Fruit fly (Drosophila melanogaster) whole organism, embryonic: Measurements from ENCODE around the gene CG43251.
A peak's percentile ranks its signal among the peaks of the same experiment; 100 is the strongest.

Experiments
- Adf1 ChIP-seq: fragments of 200-800 bp; sonication (Bioruptor generic); IDR thresholded peaks from 2 replicates; pipeline ENCODE4 v1.3.6; 2022; ENCODE audit warnings: missing biosample characterization, missing genetic modification characterization
- B-H2 ChIP-seq: fragments of 200-800 bp; sonication (Bioruptor generic); optimal IDR thresholded peaks from 2 replicates; lab custom pipeline; 2018; ENCODE audit warnings: missing biosample characterization, mild to moderate bottlenecking, missing genetic modification characterization
- CG10274 ChIP-seq: fragments of 200-800 bp; sonication (Bioruptor generic); optimal IDR thresholded peaks from 3 replicates; lab custom pipeline; 2017; ENCODE audit warnings: missing biosample characterization, mild to moderate bottlenecking, missing genetic modification characterization
- CG10565 ChIP-seq: fragments of 200-800 bp; sonication (Bioruptor generic); optimal IDR thresholded peaks from 3 replicates; lab custom pipeline; 2016; ENCODE audit warnings: missing biosample characterization, mild to moderate bottlenecking, missing genetic modification characterization
- CG11093 ChIP-seq: fragments of 200-800 bp; sonication (Bioruptor generic); IDR thresholded peaks from 3 replicates; pipeline ENCODE4 v1.3.6; 2022; ENCODE audit warnings: missing biosample characterization, missing genetic modification characterization
- CG14710 ChIP-seq: fragments of 200-800 bp; sonication (Bioruptor generic); optimal IDR thresholded peaks from 3 replicates; lab custom pipeline; 2019; ENCODE audit warnings: missing biosample characterization, mild to moderate bottlenecking, missing genetic modification characterization, moderate library complexity
- CG15479 ChIP-seq: fragments of 200-800 bp; sonication (Bioruptor generic); optimal IDR thresholded peaks from 3 replicates; lab custom pipeline; 2019; ENCODE audit warnings: missing biosample characterization, mild to moderate bottlenecking, missing genetic modification characterization, moderate library complexity
- CG15696 ChIP-seq: fragments of 200-800 bp; sonication (Bioruptor generic); optimal IDR thresholded peaks from 2 replicates; lab custom pipeline; 2019; ENCODE audit warnings: missing biosample characterization, mild to moderate bottlenecking, missing genetic modification characterization, moderate library complexity
- CG16779 ChIP-seq: fragments of 200-800 bp; sonication (Bioruptor generic); IDR thresholded peaks from 2 replicates; pipeline ENCODE4 v1.3.6; 2022; ENCODE audit warnings: missing biosample characterization, missing genetic modification characterization
- CG17568 ChIP-seq: fragments of 200-800 bp; sonication (Bioruptor generic); optimal IDR thresholded peaks from 2 replicates; lab custom pipeline; 2018; ENCODE audit warnings: missing biosample characterization, mild to moderate bottlenecking, missing genetic modification characterization, moderate library complexity
- CG32532 ChIP-seq: fragments of 200-800 bp; sonication (Bioruptor generic); IDR thresholded peaks from 2 replicates; pipeline ENCODE4 v1.3.6; 2022; ENCODE audit warnings: missing biosample characterization, missing genetic modification characterization
- CG4360 ChIP-seq: fragments of 200-800 bp; sonication (Bioruptor generic); IDR thresholded peaks from 2 replicates; pipeline ENCODE4 v1.3.6; 2022; ENCODE audit warnings: missing biosample characterization, missing genetic modification characterization
- CG4617 ChIP-seq: fragments of 200-800 bp; sonication (Bioruptor generic); optimal IDR thresholded peaks from 3 replicates; lab custom pipeline; 2016; ENCODE audit warnings: missing biosample characterization, missing genetic modification characterization, borderline replicate concordance
- CG4707 ChIP-seq: fragments of 200-800 bp; sonication (Bioruptor generic); optimal IDR thresholded peaks from 2 replicates; lab custom pipeline; 2018; ENCODE audit warnings: missing biosample characterization, mild to moderate bottlenecking, missing genetic modification characterization, moderate library complexity
- CG4730 ChIP-seq: fragments of 200-800 bp; sonication (Bioruptor generic); IDR thresholded peaks from 2 replicates; pipeline ENCODE4 v1.3.6; 2022; ENCODE audit warnings: missing biosample characterization, missing genetic modification characterization
- CG4820 ChIP-seq: fragments of 200-800 bp; sonication (Bioruptor generic); optimal IDR thresholded peaks from 3 replicates; lab custom pipeline; 2016; ENCODE audit warnings: missing biosample characterization, missing genetic modification characterization
- CG6791 ChIP-seq: fragments of 200-800 bp; sonication (Bioruptor generic); IDR thresholded peaks from 3 replicates; pipeline ENCODE4 v1.3.6; 2022; ENCODE audit warnings: missing biosample characterization, missing genetic modification characterization; ENCODE audit not compliant: partially characterized antibody
- CG9727 ChIP-seq: fragments of 200-800 bp; sonication (Bioruptor generic); optimal IDR thresholded peaks from 3 replicates; lab custom pipeline; 2017; ENCODE audit warnings: missing biosample characterization, mild to moderate bottlenecking, missing genetic modification characterization
- CHES-1-like ChIP-seq: fragments of 200-800 bp; sonication (Bioruptor generic); optimal IDR thresholded peaks from 2 replicates; lab custom pipeline; 2016; ENCODE audit warnings: missing biosample characterization, missing genetic modification characterization
- Chrac-16 ChIP-seq: fragments of 200-800 bp; sonication (Bioruptor generic); optimal IDR thresholded peaks from 3 replicates; lab custom pipeline; 2016; ENCODE audit warnings: missing biosample characterization, missing genetic modification characterization
- Dad ChIP-seq: fragments of 200-800 bp; sonication (Bioruptor generic); optimal IDR thresholded peaks from 3 replicates; lab custom pipeline; 2016; ENCODE audit warnings: missing biosample characterization, missing genetic modification characterization
- Dip3 ChIP-seq: fragments of 200-800 bp; sonication (Bioruptor generic); optimal IDR thresholded peaks from 3 replicates; lab custom pipeline; 2016; ENCODE audit warnings: missing biosample characterization, missing genetic modification characterization
- Fer1 ChIP-seq: fragments of 200-800 bp; sonication (Bioruptor generic); optimal IDR thresholded peaks from 2 replicates; lab custom pipeline; 2017; ENCODE audit warnings: missing biosample characterization, mild to moderate bottlenecking, missing genetic modification characterization
- HHEX ChIP-seq: fragments of 200-800 bp; sonication (Bioruptor generic); optimal IDR thresholded peaks from 3 replicates; lab custom pipeline; 2017; ENCODE audit warnings: missing biosample characterization, mild to moderate bottlenecking, missing genetic modification characterization, missing genetic modification reagents
- HLH54F ChIP-seq: fragments of 200-800 bp; sonication (Bioruptor generic); optimal IDR thresholded peaks from 3 replicates; lab custom pipeline; 2016; ENCODE audit warnings: missing biosample characterization, missing genetic modification characterization
- Lpt ChIP-seq: fragments of >200 bp; optimal IDR thresholded peaks from 2 replicates; lab custom pipeline; 2018; ENCODE audit warnings: missing biosample characterization, missing genetic modification characterization
- Mrtf ChIP-seq: fragments of 200-800 bp; sonication (Bioruptor generic); IDR thresholded peaks from 3 replicates; pipeline ENCODE4 v1.3.6; 2022; ENCODE audit warnings: missing biosample characterization, missing genetic modification characterization
- NFAT ChIP-seq: fragments of 200-800 bp; sonication (Bioruptor generic); IDR thresholded peaks from 2 replicates; pipeline ENCODE4 v1.3.6; 2022; ENCODE audit warnings: missing biosample characterization, missing genetic modification characterization
- Opbp ChIP-seq: fragments of 200-800 bp; sonication (Bioruptor generic); IDR thresholded peaks from 3 replicates; pipeline ENCODE4 v1.3.6; 2022; ENCODE audit warnings: missing biosample characterization, missing genetic modification characterization; ENCODE audit not compliant: partially characterized antibody
- Ravus ChIP-seq: fragments of 200-800 bp; sonication (Bioruptor generic); IDR thresholded peaks from 2 replicates; pipeline ENCODE4 v1.3.6; 2022; ENCODE audit warnings: missing biosample characterization, missing genetic modification characterization
- Sry-δ ChIP-seq: fragments of 200-800 bp; sonication (Bioruptor generic); optimal IDR thresholded peaks from 2 replicates; lab custom pipeline; 2016; ENCODE audit warnings: missing biosample characterization, missing genetic modification characterization
- ara ChIP-seq: fragments of 200-800 bp; sonication (Bioruptor generic); IDR thresholded peaks from 2 replicates; pipeline ENCODE4 v1.3.6; 2022; ENCODE audit warnings: missing biosample characterization, missing genetic modification characterization
- ase ChIP-seq: fragments of 200-800 bp; sonication (Bioruptor generic); IDR thresholded peaks from 3 replicates; pipeline ENCODE4 v1.3.6; 2022; ENCODE audit warnings: missing biosample characterization, missing genetic modification characterization
- bab2 ChIP-seq: fragments of 200-800 bp; sonication (Bioruptor generic); optimal IDR thresholded peaks from 2 replicates; lab custom pipeline; 2016; ENCODE audit warnings: missing biosample characterization, missing genetic modification characterization
- chinmo ChIP-seq: fragments of 200-800 bp; sonication (Bioruptor generic); IDR thresholded peaks from 4 replicates; pipeline ENCODE4 v1.3.6; 2022; ENCODE audit warnings: missing biosample characterization, missing genetic modification characterization; ENCODE audit not compliant: partially characterized antibody
- ci ChIP-seq: fragments of 200-800 bp; sonication (Bioruptor generic); IDR thresholded peaks from 3 replicates; pipeline ENCODE4 v1.3.6; 2022; ENCODE audit warnings: missing biosample characterization, missing genetic modification characterization
- danr ChIP-seq: fragments of 200-800 bp; sonication (Bioruptor generic); IDR thresholded peaks from 2 replicates; pipeline ENCODE4 v1.3.6; 2022; ENCODE audit warnings: missing biosample characterization, missing genetic modification characterization
- dm ChIP-seq: fragments of 200-800 bp; sonication (Bioruptor generic); optimal IDR thresholded peaks from 3 replicates; lab custom pipeline; 2016; ENCODE audit warnings: missing biosample characterization, missing genetic modification characterization
- ems ChIP-seq: fragments of 200-800 bp; sonication (Bioruptor generic); optimal IDR thresholded peaks from 3 replicates; lab custom pipeline; 2016; ENCODE audit warnings: missing biosample characterization, missing genetic modification characterization
- fd96Cb ChIP-seq: fragments of 200-800 bp; sonication (Bioruptor generic); optimal IDR thresholded peaks from 2 replicates; lab custom pipeline; 2018; ENCODE audit warnings: missing biosample characterization, mild to moderate bottlenecking, missing genetic modification characterization, moderate library complexity
- gcm2 ChIP-seq: fragments of 200-800 bp; sonication (Bioruptor generic); optimal IDR thresholded peaks from 2 replicates; lab custom pipeline; 2016; ENCODE audit warnings: missing biosample characterization, missing genetic modification characterization
- ham ChIP-seq: fragments of 200-800 bp; sonication (Bioruptor generic); IDR thresholded peaks from 2 replicates; pipeline ENCODE4 v1.3.6; 2022; ENCODE audit warnings: missing biosample characterization, missing genetic modification characterization
- hth ChIP-seq: fragments of >200 bp; optimal IDR thresholded peaks from 2 replicates; lab custom pipeline; 2017; ENCODE audit warnings: inconsistent platforms
- nom ChIP-seq: fragments of 200-800 bp; sonication (Bioruptor generic); optimal IDR thresholded peaks from 2 replicates; lab custom pipeline; 2017; ENCODE audit warnings: missing biosample characterization, missing genetic modification characterization, mild to moderate bottlenecking, moderate library complexity, missing genetic modification reagents
- pho ChIP-seq: fragments of 200-800 bp; sonication (Bioruptor generic); optimal IDR thresholded peaks from 2 replicates; lab custom pipeline; 2016; ENCODE audit warnings: missing biosample characterization, missing genetic modification characterization
- prd ChIP-seq, 3 experiments: fragments of >200 bp in 2 of 3; fragments of 200-800 bp in 1 of 3; sonication (Bioruptor generic) in 1 of 3; optimal IDR thresholded peaks in 2 of 3; IDR thresholded peaks in 1 of 3; 2 replicates in 2 of 3; 3 replicates in 1 of 3; pipeline versions ENCODE4 v1.3.6 to Lab custom; 2017 to 2022; ENCODE audit warnings: missing biosample characterization in 1 of 3, missing genetic modification characterization in 1 of 3
- psq ChIP-seq: fragments of 200-800 bp; sonication (Bioruptor generic); optimal IDR thresholded peaks from 2 replicates; lab custom pipeline; 2017; ENCODE audit warnings: missing biosample characterization, missing genetic modification characterization
- tin ChIP-seq: fragments of 200-800 bp; sonication (Bioruptor generic); optimal IDR thresholded peaks from 3 replicates; lab custom pipeline; 2016; ENCODE audit warnings: missing biosample characterization, missing genetic modification characterization
- tx ChIP-seq: fragments of 200-800 bp; sonication (Bioruptor generic); optimal IDR thresholded peaks from 2 replicates; lab custom pipeline; 2016; ENCODE audit warnings: missing biosample characterization, missing genetic modification characterization
- yki ChIP-seq: fragments of >200 bp; optimal IDR thresholded peaks from 3 replicates; lab custom pipeline; 2018
- z ChIP-seq: fragments of 200-800 bp; sonication (Bioruptor generic); IDR thresholded peaks from 3 replicates; pipeline ENCODE4 v1.3.6; 2022; ENCODE audit warnings: missing biosample characterization, missing genetic modification characterization

CG43251 gene

dm6 chr3L:20710475-20711177 is 48.1 kb upstream of the CG43251 start (continued):
- no peak for TF ChIP-seq CG4707 (GFP tag; lab: Kevin White, UChicago)
- TF ChIP-seq prd (optimal IDR thresholded peaks at IDR 0.05; lab: Kevin White, UChicago) = no peak
- peak; percentile 62; the same call in 1 of the 3 replicates for TF ChIP-seq prd (GFP tag; IDR thresholded peaks at IDR 0.05; lab: Robert Waterston, UW)
- no peak for TF ChIP-seq B-H2
- no peak for TF ChIP-seq ham (GFP tag; lab: Robert Waterston, UW)
- TF ChIP-seq dm (GFP tag; lab: Kevin White, UChicago) = no peak
- no peak for TF ChIP-seq Lpt (GFP tag; lab: Kevin White, UChicago)
- no peak for TF ChIP-seq CG6791 (GFP tag; lab: Robert Waterston, UW)
- no peak for TF ChIP-seq NFAT
- no peak for TF ChIP-seq ase
- TF ChIP-seq CG15696 (tag; lab: Kevin White, UChicago) = no peak
- peak; percentile 72 for TF ChIP-seq ci (GFP tag; lab: Robert Waterston, UW)
- TF ChIP-seq gcm2 (GFP tag; lab: Kevin White, UChicago) = no peak
- no peak for TF ChIP-seq bab2 (GFP tag; lab: Kevin White, UChicago)
- no peak for TF ChIP-seq HLH54F (GFP tag; lab: Kevin White, UChicago)
- peak; percentile 21 for TF ChIP-seq CG17568 (GFP tag; lab: Kevin White, UChicago)
- peak; percentile 29 for TF ChIP-seq CG9727 (GFP tag; lab: Kevin White, UChicago)
- no peak for TF ChIP-seq ems
- peak; percentile 8 for TF ChIP-seq HHEX (GFP tag; lab: Kevin White, UChicago)
- no peak for TF ChIP-seq CG10565 (GFP tag; lab: Kevin White, UChicago)
- no peak for TF ChIP-seq CG15479
- TF ChIP-seq CG10274 (GFP tag; lab: Kevin White, UChicago) = no peak
- peak; percentile 33 for TF ChIP-seq tin
- peak; percentile 13 for TF ChIP-seq Chrac-16 (GFP tag; lab: Kevin White, UChicago)
- no peak for TF ChIP-seq Fer1 (GFP tag; lab: Kevin White, UChicago)
- no peak for TF ChIP-seq CG16779
- TF ChIP-seq yki = no peak
- TF ChIP-seq CG11093 (GFP tag; lab: Robert Waterston, UW) = 0 out of 3 replicates have a peak, but pooled peaks have one; percentile 22
- no peak for TF ChIP-seq Dad (GFP tag; lab: Kevin White, UChicago)
- TF ChIP-seq Mrtf (GFP tag; lab: Robert Waterston, UW) = no peak
- TF ChIP-seq hth = no peak
- no peak for TF ChIP-seq CG32532
- TF ChIP-seq CG4360 (GFP tag; lab: Robert Waterston, UW) = no peak
- TF ChIP-seq psq (GFP tag; lab: Kevin White, UChicago) = peak; percentile 14
- TF ChIP-seq nom = no peak
- no peak for TF ChIP-seq CHES-1-like (GFP tag; lab: Kevin White, UChicago)
- no peak for TF ChIP-seq Opbp (GFP tag; lab: Robert Waterston, UW)
- TF ChIP-seq fd96Cb (tag; lab: Kevin White, UChicago) = peak; percentile 44
- TF ChIP-seq CG4617 (GFP tag; lab: Kevin White, UChicago) = no peak
- TF ChIP-seq pho (GFP tag; lab: Kevin White, UChicago) = no peak
- no peak for TF ChIP-seq Sry-δ (GFP tag; lab: Kevin White, UChicago)
- TF ChIP-seq CG4820 = peak; percentile 11
- TF ChIP-seq tx = no peak
- TF ChIP-seq CG14710 (tag; lab: Kevin White, UChicago) = peak; percentile 25
- no peak for TF ChIP-seq Dip3
- TF ChIP-seq CG4730 = no peak
- 0 out of 2 replicates have a peak, but pooled peaks have one; percentile 55 for TF ChIP-seq ara (GFP tag; lab: Robert Waterston, UW)
- TF ChIP-seq Ravus (GFP tag; lab: Robert Waterston, UW) = no peak
- TF ChIP-seq danr (GFP tag; lab: Robert Waterston, UW) = no peak
- TF ChIP-seq chinmo (GFP tag; lab: Robert Waterston, UW) = no peak
- TF ChIP-seq Adf1 (GFP tag; lab: Robert Waterston, UW) = no peak
- TF ChIP-seq z = no peak
